Fruit fly (Drosophila melanogaster): ENCODE measurements around the gene BORCS5.
A peak's percentile ranks its signal among the peaks of the same experiment; 100 is the strongest.

BORCS5 gene

DNA sequence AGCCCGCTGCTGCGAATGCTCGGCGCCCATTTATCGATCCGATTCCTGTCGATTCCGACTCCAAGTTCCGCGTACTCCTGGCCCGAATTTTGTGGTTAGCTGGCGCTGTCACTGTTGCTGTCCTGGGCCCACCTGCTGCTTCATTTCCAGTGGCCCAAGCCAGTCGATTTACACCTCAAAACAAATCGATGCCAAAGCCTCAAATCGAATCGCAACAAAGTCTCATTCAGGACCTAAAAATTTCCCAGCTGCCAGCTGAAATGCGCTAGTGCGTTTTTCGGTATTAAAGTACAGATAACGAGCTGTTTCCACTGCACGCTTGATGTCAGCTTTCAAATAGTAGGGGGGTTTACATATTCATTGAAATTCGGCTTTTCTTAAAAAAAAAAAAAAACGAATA is at the start of gene BORCS5:
TSS of gene BORCS5 (minus strand) at position 263 of the 400 bp plus-strand sequence.
- TF ChIP-seq CG17801 (GFP tag; optimal IDR thresholded peaks at IDR 0.05; ENCODE audit: partially characterized antibody), result no peak

DNA sequence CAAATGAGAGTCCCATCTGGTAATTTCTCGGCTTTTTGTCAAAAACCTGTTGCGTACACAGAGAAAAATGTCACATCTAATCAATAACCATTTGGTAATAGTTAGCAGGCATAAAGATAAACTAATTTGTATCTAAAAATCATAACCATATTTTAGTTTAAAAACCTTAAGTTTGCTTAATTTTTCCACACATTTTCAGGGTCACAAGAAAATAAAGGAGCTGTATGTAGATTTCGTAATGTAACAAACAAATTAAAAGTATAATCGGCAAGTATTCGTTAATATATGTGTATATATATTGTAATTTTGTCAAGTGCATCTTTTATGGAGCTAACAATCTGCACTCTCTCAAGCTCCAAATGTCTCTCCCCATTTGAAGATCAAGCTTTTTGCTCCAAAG is 48.4 kb upstream of the BORCS5 start:
- peak; percentile 28 for TF ChIP-seq CG17801 (GFP tag; optimal IDR thresholded peaks at IDR 0.05; ENCODE audit: partially characterized antibody)

DNA sequence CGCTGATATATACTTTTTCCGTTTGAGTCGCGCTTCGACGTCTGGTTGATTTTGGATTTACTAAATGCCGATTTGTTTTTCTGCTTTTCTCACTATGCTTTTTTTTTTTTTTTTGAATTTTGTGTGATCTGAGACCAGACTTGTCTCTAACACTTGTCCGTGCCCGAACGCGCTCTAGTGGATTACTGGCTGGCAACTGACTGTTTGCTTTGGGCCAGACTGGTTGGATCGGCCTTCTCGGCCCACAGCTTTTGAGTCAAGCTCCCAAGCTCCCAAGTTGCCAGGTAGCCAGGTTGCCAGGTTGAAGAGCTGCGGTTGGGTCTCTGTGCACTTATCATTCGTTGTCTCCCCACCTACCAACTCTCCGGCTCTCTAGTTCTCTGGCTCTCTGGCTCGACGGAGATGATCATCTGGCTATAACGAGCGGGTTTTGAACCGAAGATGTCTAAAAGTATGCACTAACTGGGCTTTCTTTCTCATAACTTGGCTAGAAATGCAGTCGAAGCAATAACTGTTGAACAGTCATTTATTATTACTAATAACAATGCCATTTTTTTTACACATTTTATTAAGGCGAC is 44.6 kb upstream of the BORCS5 start, which contains the start of gene pot:
TSS of gene pot (minus strand) at position 205 of the 578 bp plus-strand sequence.
- peak; percentile 25 for TF ChIP-seq CG17801 (GFP tag; optimal IDR thresholded peaks at IDR 0.05; ENCODE audit: partially characterized antibody)

DNA sequence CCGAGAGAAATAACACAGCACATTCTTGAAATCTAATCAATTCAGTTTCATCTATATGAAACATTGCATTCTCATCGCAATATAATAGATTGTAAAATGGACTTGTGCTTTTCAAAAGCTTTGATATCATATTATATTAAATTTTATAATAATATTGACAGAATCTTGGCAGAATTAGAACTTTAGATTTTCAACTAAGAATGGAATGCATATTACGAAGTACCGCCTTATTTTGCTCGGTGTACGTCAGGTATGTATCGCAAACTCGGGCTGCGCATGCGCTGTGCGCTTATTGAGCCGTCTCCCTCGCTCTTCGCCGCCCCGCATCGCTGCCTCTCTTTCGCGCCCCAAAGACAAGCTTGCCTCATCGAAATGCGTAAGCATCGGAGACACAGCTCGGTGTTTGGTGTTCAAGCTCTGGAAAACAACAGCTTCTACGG is 42.6 kb upstream of the BORCS5 start:
- peak; percentile 35 for TF ChIP-seq CG17801 (GFP tag; optimal IDR thresholded peaks at IDR 0.05; ENCODE audit: partially characterized antibody)

DNA sequence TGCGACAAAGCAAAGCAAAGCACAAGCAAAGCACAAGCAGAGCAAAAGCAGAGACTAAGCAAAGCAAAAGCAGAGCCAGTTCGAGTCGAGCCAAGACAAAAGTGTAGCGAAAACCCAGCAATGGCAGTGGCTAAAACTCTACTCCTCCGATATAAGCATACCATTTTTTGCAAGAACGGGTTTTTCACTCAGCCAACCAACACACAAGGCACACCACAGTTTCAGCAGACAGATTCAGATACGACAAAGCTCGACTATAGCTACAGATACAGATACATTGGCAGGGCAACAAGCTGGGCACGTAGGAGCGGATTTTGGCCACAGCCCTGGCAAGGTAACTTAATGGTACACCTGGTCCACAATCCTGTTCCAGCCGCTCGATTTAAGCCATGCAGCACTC is 41.0 kb upstream of the BORCS5 start:
- no peak for TF ChIP-seq CG17801 (GFP tag; optimal IDR thresholded peaks at IDR 0.05; ENCODE audit: partially characterized antibody)

DNA sequence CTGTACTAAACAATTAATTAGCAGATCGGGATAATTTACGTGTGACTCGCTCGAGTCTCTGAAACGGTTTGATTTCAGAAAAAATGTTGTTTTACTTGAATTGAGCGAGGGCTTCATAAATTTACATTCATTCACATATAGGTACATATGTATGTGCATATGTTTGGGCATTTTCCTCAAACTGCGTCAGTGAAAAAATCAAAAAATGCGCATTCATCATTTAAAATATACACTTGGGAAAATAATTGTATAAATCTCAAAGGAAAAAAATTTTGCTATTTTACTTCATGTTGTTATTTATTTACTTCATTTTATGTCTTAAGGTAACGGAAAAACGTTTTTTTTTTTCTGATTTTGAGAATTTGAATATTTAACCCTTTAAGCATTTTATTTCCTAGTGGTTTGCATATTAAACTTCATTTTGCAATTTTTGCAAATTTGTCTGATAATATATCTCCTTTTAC is 34.3 kb upstream of the BORCS5 start, which contains the start of gene CG43156:
TSS of gene CG43156 (minus strand) at position 51 of the 464 bp plus-strand sequence.
- peak; percentile 11 for TF ChIP-seq CG17801 (GFP tag; optimal IDR thresholded peaks at IDR 0.05; ENCODE audit: partially characterized antibody)

DNA sequence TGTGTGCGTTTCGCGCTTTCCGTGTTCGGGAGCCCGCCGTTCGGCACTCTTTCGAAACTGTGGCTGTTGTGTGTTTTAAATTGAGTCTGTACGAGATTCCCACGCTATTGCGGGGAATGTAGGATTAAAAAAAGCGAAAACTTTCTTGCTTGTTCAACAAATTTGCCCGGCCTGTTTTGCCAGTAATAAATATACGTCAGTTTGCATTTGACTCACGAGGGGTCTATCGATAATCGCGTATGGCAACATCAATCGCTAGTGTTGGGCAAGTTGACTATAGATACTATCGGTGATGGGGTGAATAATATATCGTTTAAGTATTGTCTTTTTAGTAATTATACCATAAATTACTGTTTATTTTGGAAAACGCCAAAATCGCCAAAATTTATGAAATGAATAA is 32.6 kb upstream of the BORCS5 start, which contains the start of gene Upf1:
TSS of gene Upf1 (minus strand) at position 228 of the 400 bp plus-strand sequence.
- TF ChIP-seq CG17801 (GFP tag; optimal IDR thresholded peaks at IDR 0.05; ENCODE audit: partially characterized antibody), result peak; percentile 57

DNA sequence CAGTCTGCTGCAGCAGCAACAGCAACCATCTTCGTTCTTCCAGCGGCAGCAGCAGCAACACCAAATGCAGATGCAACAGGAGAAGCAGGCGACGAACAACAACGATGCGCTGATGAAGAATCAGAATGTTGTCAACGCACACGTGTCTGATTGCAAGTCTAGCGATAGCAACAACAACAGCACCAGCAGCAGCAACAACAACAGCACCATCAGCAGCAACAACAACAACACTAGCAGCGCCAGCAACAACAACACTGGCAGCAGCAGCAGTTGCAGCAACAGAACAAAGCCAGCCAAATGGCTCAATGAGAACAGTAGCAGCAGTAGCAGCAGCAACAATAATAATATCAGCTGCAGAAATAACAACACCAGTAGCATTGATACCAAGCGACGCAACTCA is 22.6 kb upstream of the BORCS5 start:
- TF ChIP-seq CG17801 (GFP tag; optimal IDR thresholded peaks at IDR 0.05; ENCODE audit: partially characterized antibody), result no peak

DNA sequence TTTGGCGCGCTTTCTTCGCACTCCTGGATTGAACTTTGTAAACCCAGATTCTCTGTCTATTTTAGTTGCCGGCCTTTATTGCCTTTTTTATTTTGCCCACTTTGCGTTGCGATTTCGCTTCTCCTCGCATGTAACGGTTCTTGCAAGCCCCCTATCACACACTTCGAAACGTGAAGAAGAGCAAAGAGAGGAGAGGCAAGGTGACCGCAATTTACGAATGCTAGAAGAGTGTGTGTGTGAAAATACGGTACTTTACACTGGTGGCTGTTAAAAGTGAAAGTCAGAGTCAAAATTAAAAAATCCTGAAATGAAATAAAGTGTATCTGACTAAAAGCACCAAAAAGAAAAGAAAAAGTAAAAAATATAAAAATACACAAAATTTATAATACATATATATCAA is 21.6 kb upstream of the BORCS5 start:
- no peak for TF ChIP-seq CG17801 (GFP tag; optimal IDR thresholded peaks at IDR 0.05; ENCODE audit: partially characterized antibody)

DNA sequence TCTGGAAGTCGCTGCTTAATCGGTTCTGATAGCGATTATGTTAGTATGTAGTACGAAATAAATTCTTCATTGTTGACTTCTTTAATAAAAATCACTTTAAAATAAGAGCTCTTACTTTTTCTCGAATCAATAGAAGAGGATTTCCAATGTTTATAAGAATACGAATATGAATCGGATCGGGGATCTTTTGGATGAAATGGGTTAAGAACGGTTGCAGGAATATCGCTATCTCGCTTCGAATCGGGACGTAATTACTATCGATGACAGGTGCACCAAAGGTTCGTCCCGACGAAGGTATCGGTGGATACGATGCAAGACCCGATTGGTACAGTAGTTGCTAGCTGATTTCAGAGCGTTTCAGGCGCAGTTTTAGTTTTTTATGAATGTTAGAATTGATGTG is 21.1 kb upstream of the BORCS5 start, which contains the start of gene wisp:
TSS of gene wisp (plus strand) at position 301 of the 400 bp plus-strand sequence.
- no peak for TF ChIP-seq CG17801 (GFP tag; optimal IDR thresholded peaks at IDR 0.05; ENCODE audit: partially characterized antibody)

DNA sequence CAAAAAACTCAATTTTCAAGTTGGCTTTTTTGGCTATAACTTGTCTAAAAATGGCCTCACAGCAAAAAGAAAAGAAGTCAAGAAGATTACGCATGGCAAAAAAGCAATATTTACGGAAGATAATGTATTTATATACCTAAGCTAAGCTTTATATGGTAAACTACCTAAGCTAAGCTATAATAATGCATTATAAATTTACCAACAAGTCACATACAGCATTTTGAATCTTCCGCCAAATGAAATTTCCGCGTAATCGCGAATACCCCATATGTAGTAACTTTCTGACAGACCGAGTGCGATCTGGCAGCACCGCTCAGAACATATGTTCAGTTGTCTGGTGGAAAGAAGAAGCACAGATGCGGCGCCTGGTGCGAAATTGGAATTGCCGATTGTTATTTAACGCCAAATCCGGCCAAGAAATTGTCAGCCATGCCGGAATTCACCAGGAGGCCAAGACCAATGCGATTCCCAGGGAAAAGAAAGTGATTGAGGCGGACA is 19.2 kb upstream of the BORCS5 start, which contains the start of gene sicily:
TSS of gene sicily (plus strand) at position 51 of the 498 bp plus-strand sequence.
- TF ChIP-seq CG17801 (GFP tag; optimal IDR thresholded peaks at IDR 0.05; ENCODE audit: partially characterized antibody), result peak; percentile 42

DNA sequence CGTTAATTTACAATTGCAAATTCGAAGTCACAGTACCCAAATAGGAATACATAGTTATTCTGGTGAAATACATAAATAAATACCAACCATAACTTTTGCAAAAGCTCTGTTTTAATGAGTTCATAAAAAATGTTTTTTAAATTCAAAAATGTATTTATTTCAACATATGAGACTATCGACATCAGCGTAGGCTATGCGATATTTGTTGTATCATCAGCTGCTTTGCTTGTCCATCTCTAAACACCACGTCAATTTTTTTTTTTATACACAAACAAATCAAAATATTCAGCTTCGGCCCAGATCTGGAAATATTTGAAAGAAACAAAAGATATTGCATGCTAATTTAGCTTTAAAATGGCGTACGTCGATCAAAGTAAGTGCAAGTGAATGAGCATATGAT is 15.6 kb upstream of the BORCS5 start, which contains the start of gene CG1840:
TSS of gene CG1840 (plus strand) at position 211 of the 400 bp plus-strand sequence.
- TF ChIP-seq CG17801 (GFP tag; optimal IDR thresholded peaks at IDR 0.05; ENCODE audit: partially characterized antibody), result peak; percentile 33

DNA sequence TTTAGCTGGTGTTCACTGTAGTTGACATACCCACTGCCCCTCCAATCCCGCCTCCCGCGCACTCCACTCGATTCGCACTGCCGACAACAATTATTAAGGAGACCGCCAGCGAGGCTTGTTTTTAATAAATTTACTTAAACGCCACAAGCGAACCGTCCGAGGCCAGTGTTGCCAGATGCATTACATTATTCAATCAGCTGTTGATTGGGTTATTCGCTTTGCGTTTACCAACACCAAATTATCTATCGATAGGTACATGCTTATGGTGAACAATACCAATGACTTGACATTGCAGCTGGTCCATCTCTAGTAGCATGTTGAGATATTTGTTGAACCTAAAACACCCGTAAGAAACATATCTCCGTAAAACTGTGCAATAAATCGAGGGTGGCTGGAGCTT is 14.4 kb upstream of the BORCS5 start, which contains the start of the genes CG10353 and SelG:
TSS of gene CG10353 (minus strand) at position 187 of the 400 bp plus-strand sequence.
TSS of gene SelG (plus strand) at position 309 of the 400 bp plus-strand sequence.
- peak; percentile 71 for TF ChIP-seq CG17801 (GFP tag; optimal IDR thresholded peaks at IDR 0.05; ENCODE audit: partially characterized antibody)

DNA sequence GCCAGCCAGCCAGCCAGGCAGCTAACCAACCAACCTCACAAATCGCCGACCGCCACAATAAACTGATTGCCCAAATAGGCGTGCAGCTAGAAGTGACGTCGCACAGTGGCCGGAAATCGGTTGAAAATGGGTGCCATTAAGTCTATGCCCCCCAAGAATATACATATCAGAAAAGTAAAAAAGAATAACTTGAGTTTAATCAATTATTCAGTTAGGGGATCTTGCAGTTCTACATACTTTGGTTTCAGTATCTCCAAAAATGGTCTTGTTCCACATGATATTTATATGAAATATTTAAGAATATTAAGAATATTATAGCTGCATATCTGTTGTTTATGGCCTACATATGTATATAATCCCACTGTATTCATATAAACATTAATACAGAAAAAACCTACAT is 12.8 kb upstream of the BORCS5 start:
- TF ChIP-seq CG17801 (GFP tag; optimal IDR thresholded peaks at IDR 0.05; ENCODE audit: partially characterized antibody), result no peak

DNA sequence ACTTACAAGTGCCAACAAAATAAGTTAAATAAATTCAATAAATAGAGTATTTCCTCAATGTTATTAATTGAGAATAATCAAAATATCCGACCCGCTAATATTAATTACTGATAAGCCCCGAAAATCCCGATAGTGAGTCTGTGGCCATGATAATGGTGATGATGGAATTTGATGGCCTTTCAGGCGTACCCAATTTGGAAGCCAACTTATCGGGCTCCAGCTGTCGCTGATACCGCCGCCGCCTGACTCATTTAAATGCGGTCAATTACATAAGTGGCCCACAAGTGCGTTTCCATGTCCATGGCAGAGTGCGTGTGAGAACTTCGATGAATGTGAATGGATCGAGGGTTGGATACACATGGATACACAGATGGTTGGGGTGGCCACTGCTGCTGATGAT is 11.6 kb upstream of the BORCS5 start:
- no peak for TF ChIP-seq CG17801 (GFP tag; optimal IDR thresholded peaks at IDR 0.05; ENCODE audit: partially characterized antibody)

DNA sequence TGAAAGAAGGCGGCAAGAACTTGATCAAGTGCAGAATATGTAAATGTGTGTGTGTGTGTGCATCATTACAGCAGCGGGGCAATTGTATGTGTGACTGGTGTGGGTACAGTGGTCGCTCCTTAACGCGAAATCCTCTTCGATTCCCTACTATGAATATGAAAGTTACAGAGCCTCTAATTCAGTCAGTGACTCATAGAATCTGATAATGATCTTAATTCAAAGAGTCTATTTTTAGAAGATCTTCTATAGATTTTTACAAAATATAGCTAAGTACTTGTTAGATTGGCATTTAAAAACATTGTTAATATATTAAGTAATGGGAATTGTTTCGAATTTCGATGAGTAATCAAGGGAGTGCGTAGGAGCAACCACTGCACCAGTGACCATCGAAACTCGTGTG is 9.9 kb upstream of the BORCS5 start:
- TF ChIP-seq CG17801 (GFP tag; optimal IDR thresholded peaks at IDR 0.05; ENCODE audit: partially characterized antibody), result peak; percentile 13
